Worm (Caenorhabditis elegans): ENCODE results near the gene pdtf-1.

The pdtf-1 gene

DNA sequence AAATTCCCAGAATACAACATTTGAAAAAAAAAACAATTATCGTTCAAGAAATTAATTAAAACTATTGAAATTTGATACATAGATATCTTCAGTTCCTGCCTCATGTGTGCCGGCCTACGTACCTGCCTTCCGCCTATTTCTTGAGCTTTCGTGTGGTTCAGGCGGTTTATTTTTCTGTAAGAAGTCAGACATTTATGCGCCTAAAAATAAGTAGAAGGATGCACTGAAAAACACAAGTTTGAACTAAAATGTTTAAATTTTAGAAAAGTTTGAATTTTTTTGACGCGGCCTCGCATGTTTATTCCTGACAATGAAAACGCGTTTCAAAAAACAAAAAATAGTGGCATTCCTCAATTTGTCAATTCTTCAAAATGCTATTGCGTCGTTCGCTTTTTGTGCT is 40.9 kb downstream of the pdtf-1 start, which contains the start of gene C28C12.11:
TSS of gene C28C12.11 (plus strand) at position 301 of the 400 bp plus-strand sequence.
- TF ChIP-seq nhr-84 (tag; optimal IDR thresholded peaks at IDR 0.05) (no peak), ama-1 (optimal IDR thresholded peaks at IDR 0.05) (no peak), aly-2 (tag; optimal IDR thresholded peaks at IDR 0.05) (no peak), unc-86 (tag; optimal IDR thresholded peaks at IDR 0.05) (no peak), nhr-47 (tag; optimal IDR thresholded peaks at IDR 0.05) (no peak), nhr-85 (tag) (no peak), tlp-1 (tag; optimal IDR thresholded peaks at IDR 0.05) (no peak), nhr-237 (tag; optimal IDR thresholded peaks at IDR 0.05) (no peak), pax-3 (tag; optimal IDR thresholded peaks at IDR 0.05) (no peak), pag-3 (tag; optimal IDR thresholded peaks at IDR 0.05; ENCODE audit: borderline replicate concordance, insufficient read depth) (no peak), mef-2 (tag; optimal IDR thresholded peaks at IDR 0.05) (no peak), blmp-1 (tag; optimal IDR thresholded peaks at IDR 0.05) (no peak), lir-3 (tag; optimal IDR thresholded peaks at IDR 0.05; ENCODE audit: poor library complexity) (no peak), hpl-2 (GFP tag; optimal IDR thresholded peaks at IDR 0.05) (no peak), zip-4 (GFP tag; optimal IDR thresholded peaks at IDR 0.05) (no peak), elt-2 (tag; optimal IDR thresholded peaks at IDR 0.05) (no peak), mep-1 (tag; optimal IDR thresholded peaks at IDR 0.05) (no peak), lin-15B (tag; optimal IDR thresholded peaks at IDR 0.05) (no peak), xbp-1 (tag; optimal IDR thresholded peaks at IDR 0.05) (no peak), ztf-11 (tag; optimal IDR thresholded peaks at IDR 0.05) (no peak)

DNA sequence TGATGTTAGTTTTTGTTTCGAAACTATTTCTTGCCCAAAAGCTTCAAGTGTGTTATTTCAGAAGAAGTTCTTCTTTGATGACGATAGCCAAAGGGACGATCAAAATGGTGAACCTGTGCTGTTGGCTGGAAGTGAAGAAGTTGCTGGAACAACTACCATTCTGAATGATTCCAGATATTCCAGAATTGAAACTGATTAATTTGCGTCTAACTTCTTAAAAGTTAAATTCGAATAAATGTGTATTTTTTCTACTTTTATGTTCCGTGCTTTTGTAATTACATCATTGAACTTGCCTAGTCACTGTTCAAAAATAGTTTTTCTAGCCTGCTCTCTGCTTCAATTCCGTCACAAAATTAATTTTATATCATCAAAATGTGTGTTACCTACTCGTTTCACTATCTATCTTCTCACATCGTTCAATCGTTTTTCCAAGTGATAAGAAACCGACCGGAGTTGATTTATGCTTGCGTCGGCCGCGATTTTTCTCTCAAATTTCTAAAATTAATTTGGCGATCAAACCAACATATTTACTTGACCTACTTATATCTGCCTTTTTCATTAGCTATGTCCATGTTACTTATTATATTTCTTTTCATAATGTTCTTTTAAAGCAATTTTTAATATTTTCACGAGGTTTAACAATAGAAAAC is 42.3 kb downstream of the pdtf-1 start:
- TF ChIP-seq rnt-1 (tag; optimal IDR thresholded peaks at IDR 0.05) (peak; percentile 9), zag-1 (tag; optimal IDR thresholded peaks at IDR 0.05) (no peak), efl-1 (optimal IDR thresholded peaks at IDR 0.05) (no peak), efl-1 (GFP tag; optimal IDR thresholded peaks at IDR 0.05 in 1 of 2) (peak in 1 of 2 experiments; percentile 51), lin-15B (tag; optimal IDR thresholded peaks at IDR 0.05) (no peak), elt-3 (tag; optimal IDR thresholded peaks at IDR 0.05) (peak in 2 of 6 experiments; percentile 15 to 33), vab-15 (tag; optimal IDR thresholded peaks at IDR 0.05) (no peak), pag-3 (tag; optimal IDR thresholded peaks at IDR 0.05; ENCODE audit: borderline replicate concordance, insufficient read depth) (no peak), blmp-1 (tag; optimal IDR thresholded peaks at IDR 0.05) (peak; percentile 62), ceh-63 (GFP tag; optimal IDR thresholded peaks at IDR 0.05) (no peak), fkh-10 (GFP tag; optimal IDR thresholded peaks at IDR 0.05) (no peak), mep-1 (tag; optimal IDR thresholded peaks at IDR 0.05) (no peak), dpl-1 (GFP tag; optimal IDR thresholded peaks at IDR 0.05) (no peak), zip-4 (GFP tag; optimal IDR thresholded peaks at IDR 0.05) (no peak), C04F5.9 (tag; optimal IDR thresholded peaks at IDR 0.05) (no peak), unc-86 (tag; optimal IDR thresholded peaks at IDR 0.05) (no peak), dsc-1 (tag; optimal IDR thresholded peaks at IDR 0.05) (no peak), elt-2 (tag; optimal IDR thresholded peaks at IDR 0.05) (peak; percentile 66), grh-1 (GFP tag; IDR thresholded peaks at IDR 0.05) (no peak), unc-130 (tag; optimal IDR thresholded peaks at IDR 0.05) (no peak), ces-1 (GFP tag; optimal IDR thresholded peaks at IDR 0.05) (no peak), isw-1 (GFP tag; IDR thresholded peaks at IDR 0.05) (no peak), lin-14 (GFP tag; optimal IDR thresholded peaks at IDR 0.05) (peak; percentile 39), lsy-2 (tag; optimal IDR thresholded peaks at IDR 0.05) (no peak), F16B12.6 (tag; optimal IDR thresholded peaks at IDR 0.05) (no peak), skn-1 (tag; optimal IDR thresholded peaks at IDR 0.05) (no peak), nhr-19 (GFP tag; conservative IDR thresholded peaks at IDR 0.05) (no peak), irx-1 (tag; optimal IDR thresholded peaks at IDR 0.05) (no peak), alr-1 (tag; optimal IDR thresholded peaks at IDR 0.05; ENCODE audit: borderline replicate concordance) (no peak), ztf-11 (tag; optimal IDR thresholded peaks at IDR 0.05) (no peak), nhr-71 (tag; optimal IDR thresholded peaks at IDR 0.05) (peak; percentile 15), mdl-1 (tag; optimal IDR thresholded peaks at IDR 0.05) (no peak), nhr-85 (tag) (no peak), fkh-4 (tag; optimal IDR thresholded peaks at IDR 0.05; ENCODE audit: borderline replicate concordance) (no peak), nhr-12 (tag; optimal IDR thresholded peaks at IDR 0.05) (no peak), nhr-237 (tag; optimal IDR thresholded peaks at IDR 0.05) (no peak), nhr-77 (tag; optimal IDR thresholded peaks at IDR 0.05) (no peak), swsn-7 (tag; optimal IDR thresholded peaks at IDR 0.05) (no peak), xbp-1 (tag; optimal IDR thresholded peaks at IDR 0.05) (no peak), sptf-1 (tag; optimal IDR thresholded peaks at IDR 0.05) (no peak), C16A3.4 (tag; optimal IDR thresholded peaks at IDR 0.05) (no peak)
